Fruit fly (Drosophila melanogaster): Measurements from ENCODE around the gene CG7884.
A peak's percentile ranks its signal among the peaks of the same experiment; 100 is the strongest.

CG7884 gene

DNA sequence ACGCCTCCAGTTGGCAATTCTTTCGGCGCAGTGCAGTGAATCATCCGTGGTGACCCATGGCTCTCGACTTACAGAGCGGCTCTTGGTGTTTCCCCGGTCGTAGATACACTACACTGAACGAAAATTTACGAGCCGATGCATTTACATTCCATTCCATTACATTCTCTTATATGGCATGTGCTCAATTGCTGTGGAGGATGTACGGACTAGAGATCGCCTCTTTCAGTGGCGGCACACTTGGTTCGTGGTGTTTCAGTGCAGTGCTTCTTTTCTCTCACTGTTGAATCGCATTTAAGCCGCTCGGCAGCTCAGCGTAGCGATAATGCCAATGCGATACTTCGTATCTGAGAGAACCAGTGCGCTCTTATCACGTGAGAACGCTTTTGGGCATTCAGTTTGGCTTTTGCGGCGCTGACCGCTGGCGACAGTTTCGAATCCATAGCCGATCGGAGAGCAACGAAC lies 32.8 kb upstream of the CG7884 start, which contains the start of gene Mec2 (continued):
- TF ChIP-seq D (optimal IDR thresholded peaks at IDR 0.05) (no peak), D (GFP tag; optimal IDR thresholded peaks at IDR 0.05) (no peak), CG9609 (GFP tag; optimal IDR thresholded peaks at IDR 0.05) (peak; percentile 59), Nf-YA (GFP tag; IDR thresholded peaks at IDR 0.05) (peak; percentile 44; the same call in 1 of the 2 replicates), Spps (tag; optimal IDR thresholded peaks at IDR 0.05) (no peak), CG10431 (GFP tag; optimal IDR thresholded peaks at IDR 0.05) (no peak), Xbp1 (GFP tag; optimal IDR thresholded peaks at IDR 0.05) (peak; percentile 68), CG3995 (GFP tag; optimal IDR thresholded peaks at IDR 0.05) (no peak), CHES-1-like (GFP tag; optimal IDR thresholded peaks at IDR 0.05) (peak; percentile 58), ato (GFP tag; IDR thresholded peaks at IDR 0.05; ENCODE audit: partially characterized antibody) (no peak), CG13123 (GFP tag; optimal IDR thresholded peaks at IDR 0.05) (peak; percentile 16), slou (GFP tag; optimal IDR thresholded peaks at IDR 0.05) (no peak), H2.0 (GFP tag; IDR thresholded peaks at IDR 0.05) (peak; percentile 73), CG7786 (GFP tag; optimal IDR thresholded peaks at IDR 0.05) (peak; percentile 29), CG7839 (tag; optimal IDR thresholded peaks at IDR 0.05) (peak; percentile 73), Atf-2 (GFP tag; optimal IDR thresholded peaks at IDR 0.05) (peak; percentile 30), tap (tag; optimal IDR thresholded peaks at IDR 0.05) (no peak), CG3065 (GFP tag; optimal IDR thresholded peaks at IDR 0.05) (no peak), CG17568 (GFP tag; optimal IDR thresholded peaks at IDR 0.05) (no peak), CG9797 (GFP tag; optimal IDR thresholded peaks at IDR 0.05) (no peak), CG14965 (GFP tag; optimal IDR thresholded peaks at IDR 0.05; ENCODE audit: borderline replicate concordance) (no peak), CG10321 (GFP tag; IDR thresholded peaks at IDR 0.05) (no peak), Sox102F (GFP tag; optimal IDR thresholded peaks at IDR 0.05) (peak; percentile 73), klu (GFP tag; IDR thresholded peaks at IDR 0.05) (no peak), dpn (GFP tag; optimal IDR thresholded peaks at IDR 0.05) (peak; percentile 9 to 79), CrebB (tag; optimal IDR thresholded peaks at IDR 0.05) (peak; percentile 29), CG14050 (GFP tag; IDR thresholded peaks at IDR 0.05) (peak; percentile 53; the same call in 2 of the 3 replicates), rib (GFP tag; IDR thresholded peaks at IDR 0.05) (no peak), Myb (GFP tag; optimal IDR thresholded peaks at IDR 0.05) (peak; percentile 53), dan (GFP tag; IDR thresholded peaks at IDR 0.05) (no peak), CG12659 (GFP tag; optimal IDR thresholded peaks at IDR 0.05) (peak; percentile 55), CG10462 (GFP tag; optimal IDR thresholded peaks at IDR 0.05) (no peak), CG7372 (GFP tag; IDR thresholded peaks at IDR 0.05) (no peak), zfh1 (GFP tag; IDR thresholded peaks at IDR 0.05) (peak; percentile 58; the same call in 2 of the 3 replicates), CG4424 (GFP tag; optimal IDR thresholded peaks at IDR 0.05) (no peak), TFAM (GFP tag; optimal IDR thresholded peaks at IDR 0.05) (no peak), Drgx (GFP tag; IDR thresholded peaks at IDR 0.05) (peak; percentile 72), CG8388 (GFP tag; optimal IDR thresholded peaks at IDR 0.05) (peak; percentile 46), MBD-R2 (GFP tag; IDR thresholded peaks at IDR 0.05) (no peak), hbn (GFP tag; IDR thresholded peaks at IDR 0.05; ENCODE audit: partially characterized antibody) (no peak), Dbx (GFP tag; IDR thresholded peaks at IDR 0.05) (no peak), stwl (tag; optimal IDR thresholded peaks at IDR 0.05) (no peak), pnt (GFP tag; optimal IDR thresholded peaks at IDR 0.05) (peak; percentile 37), CG14441 (GFP tag; IDR thresholded peaks at IDR 0.05) (peak; percentile 76), oc (tag; optimal IDR thresholded peaks at IDR 0.05) (no peak), cad (GFP tag; optimal IDR thresholded peaks at IDR 0.05) (no peak), CG10267 (tag; optimal IDR thresholded peaks at IDR 0.05) (peak; percentile 2), CG17802 (tag; optimal IDR thresholded peaks at IDR 0.05) (no peak), chn (GFP tag; optimal IDR thresholded peaks at IDR 0.05) (peak; percentile 49), crc (GFP tag; optimal IDR thresholded peaks at IDR 0.05) (no peak), Ada2b (GFP tag; IDR thresholded peaks at IDR 0.05) (peak; percentile 37; the same call in 1 of the 2 replicates), CG17361 (GFP tag; IDR thresholded peaks at IDR 0.05) (no peak)

Measured in whole organism, embryonic.